Fruit fly (Drosophila melanogaster) whole organism, wandering third instar larva: Measurements from ENCODE around the gene Rnmt.

Source experiments
- Abd-B ChIP-seq: fragments of >200 bp; optimal IDR thresholded peaks from 2 replicates; lab custom pipeline; 2017; ENCODE audit warnings: missing biosample characterization, missing genetic modification characterization
- CG32264 ChIP-seq: fragments of 200-800 bp; sonication (Bioruptor generic); optimal IDR thresholded peaks from 2 replicates; lab custom pipeline; 2016; ENCODE audit warnings: missing biosample characterization, missing genetic modification characterization
- CG9705 ChIP-seq: fragments of 200-800 bp; sonication (Bioruptor generic); optimal IDR thresholded peaks from 2 replicates; lab custom pipeline; 2018; ENCODE audit warnings: missing biosample characterization, mild to moderate bottlenecking, missing genetic modification characterization
- CrebA ChIP-seq: fragments of 200-800 bp; sonication (Bioruptor generic); optimal IDR thresholded peaks from 2 replicates; lab custom pipeline; 2016; ENCODE audit warnings: missing biosample characterization, mild to moderate bottlenecking, missing genetic modification characterization, borderline replicate concordance
- Dfd ChIP-seq: fragments of >200 bp; optimal IDR thresholded peaks from 2 replicates; lab custom pipeline; 2017; ENCODE audit warnings: missing biosample characterization, missing genetic modification characterization
- GATAd ChIP-seq: sonication (Bioruptor generic); optimal IDR thresholded peaks from 2 replicates; lab custom pipeline; 2016; ENCODE audit warnings: missing biosample characterization, missing genetic modification characterization
- HLH106 ChIP-seq: fragments of 200-800 bp; optimal IDR thresholded peaks from 3 replicates; lab custom pipeline; 2019; ENCODE audit warnings: missing biosample characterization, mild to moderate bottlenecking, missing genetic modification characterization, moderate library complexity
- Hnf4 ChIP-seq: fragments of 200-800 bp; sonication (Bioruptor generic); optimal IDR thresholded peaks from 2 replicates; lab custom pipeline; 2016; ENCODE audit warnings: missing biosample characterization, mild to moderate bottlenecking, missing genetic modification characterization
- Hr83 ChIP-seq: fragments of 200-300 bp; sonication (Bioruptor generic); optimal IDR thresholded peaks from 2 replicates; lab custom pipeline; 2016; ENCODE audit warnings: missing biosample characterization, mild to moderate bottlenecking, missing genetic modification characterization, moderate library complexity; ENCODE audit not compliant: poor library complexity, severe bottlenecking
- Jra ChIP-seq: sonication (Bioruptor generic); optimal IDR thresholded peaks from 2 replicates; lab custom pipeline; 2016; ENCODE audit warnings: missing biosample characterization, missing genetic modification characterization
- Mio ChIP-seq: sonication (Bioruptor generic); optimal IDR thresholded peaks from 2 replicates; lab custom pipeline; 2016; ENCODE audit warnings: missing biosample characterization, missing genetic modification characterization
- Myc ChIP-seq: fragments of >200 bp; optimal IDR thresholded peaks from 2 replicates; lab custom pipeline; 2017
- N ChIP-seq: fragments of >200 bp; optimal IDR thresholded peaks from 2 replicates; lab custom pipeline; 2018; ENCODE audit warnings: missing biosample characterization, missing external identifiers, missing genetic modification characterization
- OdsH ChIP-seq: fragments of 200-800 bp; sonication (Bioruptor generic); optimal IDR thresholded peaks from 2 replicates; lab custom pipeline; 2016; ENCODE audit warnings: missing biosample characterization, mild to moderate bottlenecking, missing genetic modification characterization
- Rel ChIP-seq, 2 experiments: fragments of 200-800 bp; sonication (Bioruptor generic) in 1 of 2; optimal IDR thresholded peaks; 2 replicates in 1 of 2; 3 replicates in 1 of 2; lab custom pipeline; 2016 to 2019; ENCODE audit warnings: mild to moderate bottlenecking in 2 of 2, missing biosample characterization in 2 of 2, missing genetic modification characterization in 2 of 2, moderate library complexity in 1 of 2
- Sp1 ChIP-seq: fragments of 200-800 bp; sonication (Bioruptor generic); optimal IDR thresholded peaks from 3 replicates; lab custom pipeline; 2019; ENCODE audit warnings: missing biosample characterization, mild to moderate bottlenecking, missing genetic modification characterization, moderate library complexity
- br ChIP-seq: fragments of 200-800 bp; sonication (Bioruptor generic); optimal IDR thresholded peaks from 2 replicates; lab custom pipeline; 2016; ENCODE audit warnings: missing biosample characterization, missing genetic modification characterization
- brk ChIP-seq: fragments of 200-800 bp; sonication (Bioruptor generic); optimal IDR thresholded peaks from 2 replicates; lab custom pipeline; 2016; ENCODE audit warnings: missing biosample characterization, mild to moderate bottlenecking, missing genetic modification characterization
- dl ChIP-seq, 2 experiments: fragments of 175-275, 200-275 bp in 1 of 2; fragments of 200-275 bp in 1 of 2; sonication (Bioruptor generic); optimal IDR thresholded peaks; lab custom pipeline; 2018; ENCODE audit warnings: mild to moderate bottlenecking in 2 of 2, missing biosample characterization in 2 of 2, missing genetic modification characterization in 2 of 2, moderate library complexity in 2 of 2; ENCODE audit not compliant: partially characterized antibody in 2 of 2, insufficient read depth in 1 of 2
- dmrt93B ChIP-seq: fragments of 200-800 bp; sonication (Bioruptor generic); optimal IDR thresholded peaks from 2 replicates; lab custom pipeline; 2018; ENCODE audit warnings: missing biosample characterization, mild to moderate bottlenecking, missing genetic modification characterization
- dsf ChIP-seq: sonication (Bioruptor generic); optimal IDR thresholded peaks from 2 replicates; lab custom pipeline; 2016; ENCODE audit warnings: missing biosample characterization, missing genetic modification characterization, borderline replicate concordance
- ey ChIP-seq: fragments of 200-800 bp; sonication (Bioruptor generic); optimal IDR thresholded peaks from 2 replicates; lab custom pipeline; 2016; ENCODE audit warnings: missing biosample characterization, missing genetic modification characterization
- foxo ChIP-seq, 2 experiments: fragments of 200-800 bp; sonication (Bioruptor generic); optimal IDR thresholded peaks; 2 replicates in 1 of 2; 3 replicates in 1 of 2; lab custom pipeline; 2016 to 2017; ENCODE audit warnings: missing biosample characterization in 2 of 2, missing genetic modification characterization in 2 of 2
- fru ChIP-seq: fragments of 200-800 bp; sonication (Bioruptor generic); optimal IDR thresholded peaks from 3 replicates; lab custom pipeline; 2016; ENCODE audit warnings: missing biosample characterization, mild to moderate bottlenecking, missing genetic modification characterization
- h ChIP-seq: fragments of 200-800 bp; sonication (Bioruptor generic); optimal IDR thresholded peaks from 3 replicates; lab custom pipeline; 2016; ENCODE audit warnings: missing biosample characterization, mild to moderate bottlenecking, missing genetic modification characterization
- jim ChIP-seq: fragments of 175-275, 200-325 bp; sonication (Bioruptor generic); optimal IDR thresholded peaks from 2 replicates; lab custom pipeline; 2016; ENCODE audit warnings: missing biosample characterization, mild to moderate bottlenecking, missing genetic modification characterization
- lola ChIP-seq: fragments of >200 bp; optimal IDR thresholded peaks from 2 replicates; lab custom pipeline; 2017; ENCODE audit warnings: missing biosample characterization, missing genetic modification characterization
- psq ChIP-seq: fragments of 200-800 bp; sonication (Bioruptor generic); optimal IDR thresholded peaks from 3 replicates; lab custom pipeline; 2017; ENCODE audit warnings: missing biosample characterization, mild to moderate bottlenecking, missing genetic modification characterization, moderate library complexity
- rgr ChIP-seq: fragments of 200-800 bp; sonication (Bioruptor generic); optimal IDR thresholded peaks from 3 replicates; lab custom pipeline; 2016; ENCODE audit warnings: missing biosample characterization, mild to moderate bottlenecking, missing genetic modification characterization
- sage ChIP-seq: fragments of 200-800 bp; sonication (Bioruptor generic); optimal IDR thresholded peaks from 2 replicates; lab custom pipeline; 2016; ENCODE audit warnings: missing biosample characterization, mild to moderate bottlenecking, missing genetic modification characterization
- sv ChIP-seq: fragments of 200-800 bp; sonication (Bioruptor generic); optimal IDR thresholded peaks from 3 replicates; lab custom pipeline; 2016; ENCODE audit warnings: missing biosample characterization, missing genetic modification characterization
- tai ChIP-seq: sonication (Bioruptor generic); optimal IDR thresholded peaks from 2 replicates; lab custom pipeline; 2016; ENCODE audit warnings: missing biosample characterization, missing genetic modification characterization
- usp ChIP-seq: fragments of >200 bp; optimal IDR thresholded peaks from 2 replicates; lab custom pipeline; 2017; ENCODE audit warnings: missing biosample characterization, missing genetic modification characterization
- woc ChIP-seq: sonication (Bioruptor generic); optimal IDR thresholded peaks from 2 replicates; lab custom pipeline; 2016; ENCODE audit warnings: missing biosample characterization, mild to moderate bottlenecking, missing genetic modification characterization

The Rnmt gene

dm6 chr2L:15043718-15044117 lies 34.0 kb downstream of the Rnmt start:
- TF ChIP-seq Mio (GFP tag; lab: Kevin White, UChicago) (no peak), ey (no peak), GATAd (GFP tag; lab: Kevin White, UChicago) (no peak), jim (no peak), fru (GFP tag; lab: Kevin White, UChicago) (no peak), psq (GFP tag; lab: Kevin White, UChicago) (no peak), sage (GFP tag; lab: Kevin White, UChicago) (no peak), br (no peak), N (GFP tag; lab: Kevin White, UChicago) (no peak), CG9705 (GFP tag; lab: Kevin White, UChicago) (no peak)

dm6 chr2L:15052805-15053388 lies 43.2 kb downstream of the Rnmt start:
- TF ChIP-seq HLH106 (no peak), dmrt93B (GFP tag; lab: Kevin White, UChicago) (no peak), woc (no peak), brk (GFP tag; lab: Kevin White, UChicago) (no peak), dsf (GFP tag; lab: Kevin White, UChicago) (no peak), CG9705 (GFP tag; lab: Kevin White, UChicago) (no peak), GATAd (GFP tag; lab: Kevin White, UChicago) (no peak), Myc (lab: Kevin White, UChicago) (no peak), sage (GFP tag; lab: Kevin White, UChicago) (no peak), Rel (GFP tag; optimal IDR thresholded peaks at IDR 0.05; lab: Kevin White, UChicago) (no peak), Rel (tag; optimal IDR thresholded peaks at IDR 0.05; lab: Kevin White, UChicago) (no peak), br (no peak), psq (GFP tag; lab: Kevin White, UChicago) (no peak), sv (GFP tag; lab: Kevin White, UChicago) (no peak), rgr (GFP tag; lab: Kevin White, UChicago) (no peak), h (no peak), Sp1 (GFP tag; lab: Kevin White, UChicago) (no peak), N (GFP tag; lab: Kevin White, UChicago) (no peak), foxo (GFP tag; optimal IDR thresholded peaks at IDR 0.05; lab: Kevin White, UChicago) (no peak), jim (no peak), dl (GFP tag; optimal IDR thresholded peaks at IDR 0.05; lab: Kevin White, UChicago; ENCODE audit: insufficient read depth in 1 of 2, partially characterized antibody in 2 of 2) (no peak)

- TF ChIP-seq Hr83 (GFP tag; lab: Kevin White, UChicago) (no peak), Hnf4 (no peak), tai (GFP tag; lab: Kevin White, UChicago) (no peak), dsf (GFP tag; lab: Kevin White, UChicago) (no peak), psq (GFP tag; lab: Kevin White, UChicago) (no peak), br (no peak), HLH106 (no peak), CG32264 (no peak), usp (GFP tag; lab: Kevin White, UChicago) (no peak), Rel (GFP tag; optimal IDR thresholded peaks at IDR 0.05; lab: Kevin White, UChicago) (no peak), Rel (tag; optimal IDR thresholded peaks at IDR 0.05; lab: Kevin White, UChicago) (no peak), lola (no peak), N (GFP tag; lab: Kevin White, UChicago) (no peak), Jra (GFP tag; lab: Kevin White, UChicago) (no peak), Abd-B (GFP tag; lab: Kevin White, UChicago) (no peak), OdsH (GFP tag; lab: Kevin White, UChicago) (no peak), brk (GFP tag; lab: Kevin White, UChicago) (no peak), Dfd (GFP tag; lab: Kevin White, UChicago) (no peak), CrebA (GFP tag; lab: Kevin White, UChicago) (no peak), sv (GFP tag; lab: Kevin White, UChicago) (no peak)
Measured at dm6 chr2L:15055105-15055504, 45.4 kb downstream of the Rnmt start.
